Fruit fly (Drosophila melanogaster) whole organism, embryonic: Measurements from ENCODE around the gene Gr93d.
A peak's percentile ranks its signal among the peaks of the same experiment; 100 is the strongest.

Experiments
- Abd-B ChIP-seq: fragments of 200-800 bp; sonication (Bioruptor generic); optimal IDR thresholded peaks from 2 replicates; lab custom pipeline; 2018; ENCODE audit warnings: missing biosample characterization, mild to moderate bottlenecking, missing genetic modification characterization, moderate library complexity
- Adf1 ChIP-seq: fragments of 200-800 bp; sonication (Bioruptor generic); IDR thresholded peaks from 2 replicates; pipeline ENCODE4 v1.3.6; 2022; ENCODE audit warnings: missing biosample characterization, missing genetic modification characterization
- Aef1 ChIP-seq: fragments of 200-800 bp; sonication (Bioruptor generic); IDR thresholded peaks from 3 replicates; pipeline ENCODE4 v1.3.6; 2022; ENCODE audit warnings: missing biosample characterization, missing genetic modification characterization
- CG10274 ChIP-seq: fragments of 200-800 bp; sonication (Bioruptor generic); optimal IDR thresholded peaks from 3 replicates; lab custom pipeline; 2017; ENCODE audit warnings: missing biosample characterization, mild to moderate bottlenecking, missing genetic modification characterization
- CG10431 ChIP-seq: fragments of 200-800 bp; sonication (Bioruptor generic); optimal IDR thresholded peaks from 3 replicates; lab custom pipeline; 2018; ENCODE audit warnings: missing biosample characterization, mild to moderate bottlenecking, missing genetic modification characterization
- CG11695 ChIP-seq: fragments of 200-800 bp; sonication (Bioruptor generic); IDR thresholded peaks from 3 replicates; pipeline ENCODE4 v1.3.6; 2022; ENCODE audit warnings: missing biosample characterization, missing genetic modification characterization
- CG12071 ChIP-seq: fragments of 200-800 bp; sonication (Bioruptor generic); optimal IDR thresholded peaks from 3 replicates; lab custom pipeline; 2018; ENCODE audit warnings: missing biosample characterization, mild to moderate bottlenecking, missing genetic modification characterization
- CG12155 ChIP-seq: fragments of 200-800 bp; sonication (Bioruptor generic); optimal IDR thresholded peaks from 3 replicates; lab custom pipeline; 2016; ENCODE audit warnings: missing biosample characterization, missing genetic modification characterization
- CG17359 ChIP-seq: fragments of 200-800 bp; sonication (Bioruptor generic); optimal IDR thresholded peaks from 3 replicates; lab custom pipeline; 2018; ENCODE audit warnings: missing biosample characterization, mild to moderate bottlenecking, missing genetic modification characterization, moderate library complexity
- CG1792 ChIP-seq: fragments of 200-800 bp; sonication (Bioruptor generic); optimal IDR thresholded peaks from 2 replicates; lab custom pipeline; 2016; ENCODE audit warnings: missing biosample characterization, missing genetic modification characterization
- CG18619 ChIP-seq: fragments of 200-800 bp; sonication (Bioruptor generic); optimal IDR thresholded peaks from 3 replicates; lab custom pipeline; 2017; ENCODE audit warnings: missing biosample characterization, mild to moderate bottlenecking, missing genetic modification characterization
- CG2116 ChIP-seq: fragments of 200-800 bp; sonication (Bioruptor generic); optimal IDR thresholded peaks from 3 replicates; lab custom pipeline; 2018; ENCODE audit warnings: missing biosample characterization, mild to moderate bottlenecking, missing genetic modification characterization
- CG2199 ChIP-seq: fragments of 200-800 bp; sonication (Bioruptor generic); IDR thresholded peaks from 3 replicates; pipeline ENCODE4 v1.3.6; 2022; ENCODE audit warnings: missing biosample characterization, missing genetic modification characterization
- CG2678 ChIP-seq: fragments of 200-800 bp; sonication (Bioruptor generic); optimal IDR thresholded peaks from 3 replicates; lab custom pipeline; 2019; ENCODE audit warnings: missing biosample characterization, mild to moderate bottlenecking, missing genetic modification characterization, moderate library complexity
- CG32532 ChIP-seq: fragments of 200-800 bp; sonication (Bioruptor generic); IDR thresholded peaks from 2 replicates; pipeline ENCODE4 v1.3.6; 2022; ENCODE audit warnings: missing biosample characterization, missing genetic modification characterization
- CG42726 ChIP-seq: fragments of 200-800 bp; sonication (Bioruptor generic); IDR thresholded peaks from 2 replicates; pipeline ENCODE4 v1.3.6; 2022; ENCODE audit warnings: missing biosample characterization, missing genetic modification characterization; ENCODE audit not compliant: partially characterized antibody
- CG4707 ChIP-seq: fragments of 200-800 bp; sonication (Bioruptor generic); optimal IDR thresholded peaks from 2 replicates; lab custom pipeline; 2018; ENCODE audit warnings: missing biosample characterization, mild to moderate bottlenecking, missing genetic modification characterization, moderate library complexity
- CG5180 ChIP-seq: fragments of 200-800 bp; sonication (Bioruptor generic); optimal IDR thresholded peaks from 3 replicates; lab custom pipeline; 2017; ENCODE audit warnings: missing biosample characterization, missing genetic modification characterization, mild to moderate bottlenecking, moderate library complexity, missing genetic modification reagents
- CG8359 ChIP-seq: fragments of 200-800 bp; sonication (Bioruptor generic); optimal IDR thresholded peaks from 2 replicates; lab custom pipeline; 2017; ENCODE audit warnings: missing biosample characterization, mild to moderate bottlenecking, missing genetic modification characterization, borderline replicate concordance
- CG9817 ChIP-seq: fragments of 200-800 bp; sonication (Bioruptor generic); optimal IDR thresholded peaks from 2 replicates; lab custom pipeline; 2018; ENCODE audit warnings: missing biosample characterization, mild to moderate bottlenecking, missing genetic modification characterization, moderate library complexity
- Camta ChIP-seq: fragments of 200-800 bp; sonication (Bioruptor generic); optimal IDR thresholded peaks from 2 replicates; lab custom pipeline; 2016; ENCODE audit warnings: missing biosample characterization, missing genetic modification characterization
- Lpt ChIP-seq: fragments of >200 bp; optimal IDR thresholded peaks from 2 replicates; lab custom pipeline; 2018; ENCODE audit warnings: missing biosample characterization, missing genetic modification characterization
- MTF-1 ChIP-seq: fragments of 200-800 bp; sonication (Bioruptor generic); optimal IDR thresholded peaks from 2 replicates; lab custom pipeline; 2018; ENCODE audit warnings: missing biosample characterization, mild to moderate bottlenecking, missing genetic modification characterization, borderline replicate concordance
- NC2α ChIP-seq: fragments of 200-800 bp; sonication (Bioruptor generic); optimal IDR thresholded peaks from 2 replicates; lab custom pipeline; 2016; ENCODE audit warnings: missing biosample characterization, missing genetic modification characterization
- Sox100B ChIP-seq: fragments of 200-800 bp; sonication (Bioruptor generic); optimal IDR thresholded peaks from 3 replicates; lab custom pipeline; 2018; ENCODE audit warnings: missing biosample characterization, mild to moderate bottlenecking, missing genetic modification characterization
- Xrp1 ChIP-seq: fragments of 200-800 bp; sonication (Bioruptor generic); IDR thresholded peaks from 2 replicates; pipeline ENCODE4 v1.3.6; 2022; ENCODE audit warnings: missing biosample characterization, missing genetic modification characterization
- YL-1 ChIP-seq: fragments of 200-800 bp; sonication (Bioruptor generic); optimal IDR thresholded peaks from 3 replicates; lab custom pipeline; 2017; ENCODE audit warnings: missing biosample characterization, mild to moderate bottlenecking, missing genetic modification characterization
- ac ChIP-seq: fragments of 200-800 bp; sonication (Bioruptor generic); optimal IDR thresholded peaks from 3 replicates; lab custom pipeline; 2017; ENCODE audit warnings: missing biosample characterization, mild to moderate bottlenecking, missing genetic modification characterization
- az2 ChIP-seq: fragments of 200-800 bp; sonication (Bioruptor generic); optimal IDR thresholded peaks from 3 replicates; lab custom pipeline; 2016; ENCODE audit warnings: missing biosample characterization, missing genetic modification characterization
- bbx ChIP-seq: fragments of 200-800 bp; sonication (Bioruptor generic); IDR thresholded peaks from 2 replicates; pipeline ENCODE4 v1.3.6; 2022; ENCODE audit warnings: missing biosample characterization, missing genetic modification characterization; ENCODE audit not compliant: partially characterized antibody
- bcd ChIP-seq: fragments of 200-800 bp; sonication (Bioruptor generic); optimal IDR thresholded peaks from 2 replicates; lab custom pipeline; 2017; ENCODE audit warnings: missing biosample characterization, mild to moderate bottlenecking, missing genetic modification characterization
- dm ChIP-seq: fragments of 200-800 bp; sonication (Bioruptor generic); optimal IDR thresholded peaks from 3 replicates; lab custom pipeline; 2016; ENCODE audit warnings: missing biosample characterization, missing genetic modification characterization
- dysf ChIP-seq: fragments of 200-800 bp; sonication (Bioruptor generic); IDR thresholded peaks from 3 replicates; pipeline ENCODE4 v1.3.6; 2022; ENCODE audit warnings: missing biosample characterization, missing genetic modification characterization
- emc ChIP-seq: fragments of 200-800 bp; sonication (Bioruptor generic); optimal IDR thresholded peaks from 2 replicates; lab custom pipeline; 2016; ENCODE audit warnings: missing biosample characterization, missing genetic modification characterization
- esg ChIP-seq: fragments of 200-800 bp; sonication (Bioruptor generic); conservative IDR thresholded peaks from 2 replicates; pipeline ENCODE4 v1.3.6; 2022; ENCODE audit warnings: missing biosample characterization, missing genetic modification characterization
- ewg ChIP-seq: fragments of 200-800 bp; sonication (Bioruptor generic); optimal IDR thresholded peaks from 3 replicates; lab custom pipeline; 2017; ENCODE audit warnings: mild to moderate bottlenecking, missing biosample characterization, missing genetic modification reagents, missing genetic modification characterization
- fd102C ChIP-seq: fragments of 200-800 bp; sonication (Bioruptor generic); optimal IDR thresholded peaks from 2 replicates; lab custom pipeline; 2018; ENCODE audit warnings: missing biosample characterization, mild to moderate bottlenecking, missing genetic modification characterization, moderate library complexity
- fd3F ChIP-seq: fragments of 200-800 bp; sonication (Bioruptor generic); optimal IDR thresholded peaks from 2 replicates; lab custom pipeline; 2018; ENCODE audit warnings: missing biosample characterization, mild to moderate bottlenecking, missing genetic modification characterization, moderate library complexity
- ham ChIP-seq: fragments of 200-800 bp; sonication (Bioruptor generic); IDR thresholded peaks from 2 replicates; pipeline ENCODE4 v1.3.6; 2022; ENCODE audit warnings: missing biosample characterization, missing genetic modification characterization
- ind ChIP-seq: fragments of 200-800 bp; sonication (Bioruptor generic); optimal IDR thresholded peaks from 3 replicates; lab custom pipeline; 2016; ENCODE audit warnings: missing biosample characterization, missing genetic modification characterization
- kah ChIP-seq: fragments of 200-800 bp; sonication (Bioruptor generic); optimal IDR thresholded peaks from 2 replicates; lab custom pipeline; 2018; ENCODE audit warnings: missing biosample characterization, mild to moderate bottlenecking, missing genetic modification characterization
- klu ChIP-seq: fragments of 200-800 bp; sonication (Bioruptor generic); IDR thresholded peaks from 2 replicates; pipeline ENCODE4 v1.3.6; 2022; ENCODE audit warnings: missing biosample characterization, missing genetic modification characterization
- schlank ChIP-seq: fragments of 200-800 bp; sonication (Bioruptor generic); optimal IDR thresholded peaks from 2 replicates; lab custom pipeline; 2018; ENCODE audit warnings: missing biosample characterization, mild to moderate bottlenecking, missing genetic modification characterization
- shn ChIP-seq: fragments of 200-800 bp; sonication (Bioruptor generic); optimal IDR thresholded peaks from 3 replicates; lab custom pipeline; 2016; ENCODE audit warnings: missing biosample characterization, missing genetic modification characterization
- sqz ChIP-seq: fragments of 200-800 bp; sonication (Bioruptor generic); optimal IDR thresholded peaks from 3 replicates; lab custom pipeline; 2018; ENCODE audit warnings: missing biosample characterization, mild to moderate bottlenecking, missing genetic modification characterization
- tgo ChIP-seq: fragments of 200-800 bp; sonication (Bioruptor generic); IDR thresholded peaks from 3 replicates; pipeline ENCODE4 v1.3.6; 2022; ENCODE audit warnings: missing biosample characterization, missing genetic modification characterization
- tin ChIP-seq: fragments of 200-800 bp; sonication (Bioruptor generic); optimal IDR thresholded peaks from 3 replicates; lab custom pipeline; 2016; ENCODE audit warnings: missing biosample characterization, missing genetic modification characterization
- tna ChIP-seq: fragments of 200-800 bp; sonication (Bioruptor generic); IDR thresholded peaks from 2 replicates; pipeline ENCODE4 v1.3.6; 2022; ENCODE audit warnings: missing biosample characterization, missing genetic modification characterization; ENCODE audit not compliant: partially characterized antibody
- wdn ChIP-seq: fragments of 200-800 bp; sonication (Bioruptor generic); IDR thresholded peaks from 2 replicates; pipeline ENCODE4 v1.3.6; 2022; ENCODE audit warnings: missing biosample characterization, missing genetic modification characterization

Gr93d gene

DNA sequence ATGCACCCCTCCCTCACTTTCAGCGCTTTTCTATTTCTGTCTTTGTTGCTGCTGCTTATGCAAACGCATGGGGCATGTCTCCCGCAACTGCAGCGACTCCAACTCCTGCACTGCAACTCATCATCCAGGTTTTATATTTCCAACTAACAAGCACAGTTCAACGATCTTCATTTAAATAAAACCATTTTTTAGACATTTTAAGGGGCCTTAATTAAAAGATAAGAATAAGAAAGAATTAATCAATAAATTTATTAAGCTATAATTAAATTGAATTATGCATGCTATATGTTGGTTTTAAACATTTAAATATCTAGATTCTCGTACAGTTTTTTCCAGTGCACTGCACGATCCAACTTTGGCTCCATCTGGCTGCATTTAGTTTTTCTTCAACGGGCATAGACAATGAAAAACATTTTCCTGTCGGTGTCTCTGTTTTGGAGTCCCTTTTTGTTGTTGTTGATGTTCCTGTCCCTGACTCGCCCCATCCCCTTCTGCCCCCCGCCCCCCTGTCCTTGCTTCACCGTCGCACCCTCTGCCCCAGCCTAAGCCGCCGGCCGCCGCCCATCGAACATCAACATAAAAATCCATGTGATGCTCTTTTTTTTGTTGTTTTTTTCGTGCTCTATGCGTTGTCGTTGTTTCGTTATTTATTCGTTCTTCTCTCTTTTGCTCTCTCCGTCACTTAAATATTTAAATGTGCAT lies 17.5 kb downstream of the Gr93d start (continued):
- TF ChIP-seq ind (peak; percentile 17), tin (GFP tag; lab: Kevin White, UChicago) (peak; percentile 72), bcd (peak; percentile 59), klu (GFP tag; lab: Robert Waterston, UW) (no peak), CG9817 (tag; lab: Kevin White, UChicago) (no peak), CG12155 (GFP tag; lab: Kevin White, UChicago) (peak; percentile 36), CG2678 (tag; lab: Kevin White, UChicago) (peak; percentile 76), Camta (GFP tag; lab: Kevin White, UChicago) (no peak), tna (GFP tag; lab: Robert Waterston, UW) (no peak), Xrp1 (GFP tag; lab: Robert Waterston, UW) (peak; percentile 92), ewg (GFP tag; lab: Kevin White, UChicago) (peak; percentile 61), ac (GFP tag; lab: Kevin White, UChicago) (peak; percentile 50), CG8359 (GFP tag; lab: Kevin White, UChicago) (peak; percentile 55), CG12071 (GFP tag; lab: Kevin White, UChicago) (no peak), CG32532 (no peak), sqz (peak; percentile 47), CG11695 (GFP tag; lab: Robert Waterston, UW) (0 out of 3 replicates have a peak, but pooled peaks have one; percentile 47), shn (GFP tag; lab: Kevin White, UChicago) (no peak), CG10431 (GFP tag; lab: Kevin White, UChicago) (peak; percentile 72), CG1792 (GFP tag; lab: Kevin White, UChicago) (no peak), Sox100B (GFP tag; lab: Kevin White, UChicago) (peak; percentile 76), bbx (no peak), tgo (GFP tag; lab: Robert Waterston, UW) (peak; percentile 52; the same call in 1 of the 3 replicates), Adf1 (GFP tag; lab: Robert Waterston, UW) (no peak), az2 (peak; percentile 74), CG2116 (GFP tag; lab: Kevin White, UChicago) (peak; percentile 2), CG42726 (GFP tag; lab: Robert Waterston, UW) (no peak), CG4707 (GFP tag; lab: Kevin White, UChicago) (peak; percentile 58), CG10274 (GFP tag; lab: Kevin White, UChicago) (no peak), esg (GFP tag; lab: Robert Waterston, UW) (no peak), kah (GFP tag; lab: Kevin White, UChicago) (no peak), fd102C (GFP tag; lab: Kevin White, UChicago) (no peak), CG18619 (GFP tag; lab: Kevin White, UChicago) (peak; percentile 54), CG2199 (GFP tag; lab: Robert Waterston, UW) (0 out of 3 replicates have a peak, but pooled peaks have one; percentile 9), ham (GFP tag; lab: Robert Waterston, UW) (no peak), wdn (GFP tag; lab: Robert Waterston, UW) (no peak), CG5180 (GFP tag; lab: Kevin White, UChicago) (no peak), emc (GFP tag; lab: Kevin White, UChicago) (no peak), dm (no peak), Abd-B (peak; percentile 49), fd3F (GFP tag; lab: Kevin White, UChicago) (no peak), dysf (GFP tag; lab: Robert Waterston, UW) (no peak; the same call in 2 of the 3 replicates), Aef1 (no peak), schlank (tag; lab: Kevin White, UChicago) (no peak), YL-1 (GFP tag; lab: Kevin White, UChicago) (peak; percentile 36), MTF-1 (GFP tag; lab: Kevin White, UChicago) (no peak), Lpt (GFP tag; lab: Kevin White, UChicago) (no peak), CG17359 (tag; lab: Kevin White, UChicago) (peak; percentile 67), NC2α (GFP tag; lab: Kevin White, UChicago) (no peak)
